Fruit fly (Drosophila melanogaster) ovary, adult (tissue): ENCODE results near the gene CG18493.

Source experiments
- CG17801 ChIP-seq: fragments of 200-800 bp; optimal IDR thresholded peaks from 2 replicates; lab custom pipeline; 2019; ENCODE audit warnings: missing biosample characterization, mild to moderate bottlenecking, missing genetic modification characterization, moderate library complexity; ENCODE audit not compliant: partially characterized antibody

Gene CG18493

dm6 chr3R:19377125-19377524 lies 12.9 kb upstream of the CG18493 start, which contains the start of gene CG31245:
Gene CG31245 (minus strand): TSS chr3R:19377225.
- TF ChIP-seq CG17801 (GFP tag; lab: Kevin White, UChicago): no peak

DNA sequence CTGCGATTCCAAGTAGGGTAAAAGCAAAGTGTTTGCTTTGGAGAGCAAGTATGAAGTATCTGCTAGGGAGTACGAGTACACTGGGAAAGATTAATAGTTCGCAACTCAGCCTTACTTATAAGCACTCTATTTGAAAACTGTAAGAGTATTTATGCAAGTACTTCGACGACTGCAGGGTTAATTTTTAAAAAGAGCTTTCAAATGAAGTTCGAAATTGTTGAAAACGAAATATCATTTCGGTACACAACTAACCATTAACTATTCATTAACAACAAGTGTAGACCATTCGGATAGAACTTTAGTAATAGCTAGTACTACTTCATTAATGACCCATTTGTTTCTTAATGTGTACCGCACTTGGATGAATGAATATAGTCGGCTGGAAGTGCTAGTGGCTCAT lies 6.8 kb upstream of the CG18493 start:
- TF ChIP-seq CG17801 (GFP tag; lab: Kevin White, UChicago): no peak

dm6 chr3R:19387608-19388007 lies 2.5 kb upstream of the CG18493 start, which contains the start of gene CG3734:
Gene CG3734 (plus strand): TSS chr3R:19387861.
- TF ChIP-seq CG17801 (GFP tag; lab: Kevin White, UChicago): no peak

DNA sequence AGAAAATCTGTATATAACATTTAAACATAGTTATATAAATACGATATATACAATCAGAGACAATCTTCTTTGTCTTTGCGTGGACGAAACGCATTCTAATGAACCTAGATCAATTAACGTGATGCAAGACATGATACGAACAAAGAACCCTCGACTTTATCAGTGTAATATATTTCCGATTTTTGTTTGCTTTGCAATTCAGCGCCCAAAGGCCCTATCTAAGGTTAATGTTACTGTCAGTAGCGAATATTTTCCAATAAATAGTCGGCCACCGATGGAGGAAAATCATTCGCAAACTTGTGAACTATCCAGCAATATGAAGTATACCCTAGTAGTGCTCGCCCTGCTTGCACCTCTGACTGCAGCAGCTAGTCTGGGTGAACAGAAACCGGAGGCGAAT lies 3.0 kb downstream of the CG18493 start, which contains the start of gene CG3739:
Gene CG3739 (plus strand): TSS at position 301 of the 400 bp plus-strand sequence.
- no peak for TF ChIP-seq CG17801 (GFP tag; lab: Kevin White, UChicago)

dm6 chr3R:19398467-19398866 lies 8.4 kb downstream of the CG18493 start, which contains the start of gene CG31244:
Gene CG31244 (minus strand): TSS chr3R:19398567.
- no peak for TF ChIP-seq CG17801 (GFP tag; lab: Kevin White, UChicago)

- TF ChIP-seq CG17801 (GFP tag; lab: Kevin White, UChicago): peak; percentile 93
Measured at dm6 chr3R:19403096-19403515, 13.0 kb downstream of the CG18493 start, which contains the start of the genes Ino80 and Aptx. Gene Ino80 (minus strand): TSS chr3R:19403153. Gene Aptx (plus strand): TSS chr3R:19403455.

dm6 chr3R:19404296-19404695 lies 14.2 kb downstream of the CG18493 start:
- no peak for TF ChIP-seq CG17801 (GFP tag; lab: Kevin White, UChicago)

DNA sequence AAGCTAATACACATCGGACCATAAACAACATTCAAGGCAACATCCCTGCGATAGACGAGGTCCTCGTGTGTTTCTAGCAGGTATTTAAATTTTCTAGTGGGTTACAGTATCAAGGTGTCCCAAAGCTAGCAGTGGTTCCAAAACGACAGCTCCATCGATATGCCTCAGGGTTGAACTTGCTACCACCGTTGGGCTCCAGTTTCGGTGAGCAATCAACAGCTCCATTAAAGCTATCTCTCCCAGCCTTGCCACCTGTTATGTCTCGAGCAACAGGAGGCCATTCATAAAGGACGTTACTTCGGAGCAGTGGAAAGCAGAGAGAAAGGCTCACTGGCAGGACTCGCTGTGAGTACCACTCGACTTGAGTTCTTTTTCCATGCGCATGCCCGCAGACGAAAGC lies 16.8 kb downstream of the CG18493 start:
- no peak for TF ChIP-seq CG17801 (GFP tag; lab: Kevin White, UChicago)

DNA sequence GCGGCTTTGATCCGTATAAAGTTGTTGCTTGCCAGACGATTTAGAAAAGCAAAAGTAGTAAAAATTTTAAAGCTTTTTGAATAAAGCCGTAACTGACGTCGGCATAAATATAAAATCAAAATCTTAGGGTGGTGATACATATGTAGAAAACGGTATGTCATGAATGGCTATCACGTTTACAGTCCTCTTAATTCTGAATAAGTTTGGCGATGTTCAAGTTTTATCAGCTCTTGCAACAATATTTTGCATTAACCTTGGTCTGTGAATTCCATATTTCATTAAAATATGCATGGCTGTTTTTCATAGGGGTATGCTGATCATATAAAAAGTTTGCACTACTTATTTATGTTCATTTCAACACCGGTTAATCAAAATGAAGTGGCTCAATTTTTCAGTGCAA lies 18.5 kb downstream of the CG18493 start, which contains the start of gene CG11626:
Gene CG11626 (plus strand): TSS at position 301 of the 400 bp plus-strand sequence.
- no peak for TF ChIP-seq CG17801 (GFP tag; lab: Kevin White, UChicago)

DNA sequence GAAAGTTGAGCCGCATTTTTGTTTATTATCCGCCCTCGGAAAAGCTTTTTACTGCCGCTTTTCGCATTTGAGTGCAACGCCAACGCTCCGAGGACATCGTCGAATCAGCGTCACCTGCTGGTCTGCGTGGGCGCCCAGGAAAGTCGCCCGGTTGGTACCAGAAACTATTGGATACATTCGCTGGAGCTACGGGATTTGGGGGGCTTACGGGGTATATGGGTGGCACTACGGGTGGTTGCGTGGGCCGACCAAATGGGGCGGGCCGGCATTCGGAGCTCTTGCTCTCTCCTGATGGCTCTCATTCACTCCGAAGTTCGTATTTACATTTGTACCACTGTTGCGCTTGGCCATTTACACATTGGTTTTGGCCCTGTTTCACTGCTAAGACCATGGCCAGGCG lies 21.3 kb downstream of the CG18493 start:
- no peak for TF ChIP-seq CG17801 (GFP tag; lab: Kevin White, UChicago)

- no peak for TF ChIP-seq CG17801 (GFP tag; lab: Kevin White, UChicago)
Measured at dm6 chr3R:19412434-19412833, 22.4 kb downstream of the CG18493 start, which contains the start of gene CG31221. Gene CG31221 (plus strand): TSS chr3R:19412689.

DNA sequence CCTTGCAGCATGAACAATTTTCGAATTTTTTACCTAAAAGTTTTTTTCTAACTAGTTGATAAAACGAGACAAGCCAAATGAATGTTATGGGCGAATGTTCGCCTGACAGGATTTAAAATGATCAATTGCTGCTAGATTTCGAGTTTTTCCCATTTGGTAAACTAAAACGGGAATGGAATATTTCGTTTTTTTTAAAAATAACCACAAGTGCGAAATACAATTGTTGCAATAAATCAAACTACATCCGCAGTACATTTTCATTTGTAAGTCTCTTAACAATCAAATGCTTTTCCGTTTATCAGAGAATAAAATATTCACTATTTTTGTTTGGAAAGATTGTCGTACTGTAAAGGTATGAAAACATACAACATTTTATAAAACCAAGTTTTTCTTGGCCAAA lies 35.0 kb downstream of the CG18493 start, which contains the start of gene CG3517:
Gene CG3517 (minus strand): TSS at position 101 of the 400 bp plus-strand sequence.
- no peak for TF ChIP-seq CG17801 (GFP tag; lab: Kevin White, UChicago)
